Fruit fly (Drosophila melanogaster) whole organism, embryonic: ENCODE measurements around the gene CG32797.

ENCODE experiments used
- B-H1 ChIP-seq: fragments of 200-800 bp; sonication (Bioruptor generic); IDR thresholded peaks from 3 replicates; pipeline ENCODE4 v1.3.6; 2022; ENCODE audit warnings: missing biosample characterization, missing genetic modification characterization
- B-H2 ChIP-seq: fragments of 200-800 bp; sonication (Bioruptor generic); optimal IDR thresholded peaks from 2 replicates; lab custom pipeline; 2018; ENCODE audit warnings: missing biosample characterization, mild to moderate bottlenecking, missing genetic modification characterization
- Blimp-1 ChIP-seq: fragments of 200-800 bp; sonication (Bioruptor generic); optimal IDR thresholded peaks from 3 replicates; lab custom pipeline; 2018; ENCODE audit warnings: missing biosample characterization, missing genetic modification characterization, mild to moderate bottlenecking, moderate library complexity, missing genetic modification reagents
- CG10147 ChIP-seq: fragments of 200-800 bp; sonication (Bioruptor generic); optimal IDR thresholded peaks from 2 replicates; lab custom pipeline; 2019; ENCODE audit warnings: missing biosample characterization, mild to moderate bottlenecking, missing genetic modification characterization, moderate library complexity
- CG11560 ChIP-seq: fragments of 200-800 bp; sonication (Bioruptor generic); IDR thresholded peaks from 3 replicates; pipeline ENCODE4 v1.3.6; 2022; ENCODE audit warnings: missing biosample characterization, missing genetic modification characterization
- CG11723 ChIP-seq: fragments of 200-800 bp; sonication (Bioruptor generic); optimal IDR thresholded peaks from 2 replicates; lab custom pipeline; 2017; ENCODE audit warnings: missing biosample characterization, mild to moderate bottlenecking, missing genetic modification characterization
- CG12219 ChIP-seq: fragments of 200-800 bp; sonication (Bioruptor generic); optimal IDR thresholded peaks from 3 replicates; lab custom pipeline; 2018; ENCODE audit warnings: missing biosample characterization, mild to moderate bottlenecking, missing genetic modification characterization
- CG12236 ChIP-seq: fragments of 200-800 bp; sonication (Bioruptor generic); optimal IDR thresholded peaks from 2 replicates; lab custom pipeline; 2016; ENCODE audit warnings: missing biosample characterization, missing genetic modification characterization
- CG12299 ChIP-seq: fragments of 200-800 bp; sonication (Bioruptor generic); optimal IDR thresholded peaks from 2 replicates; lab custom pipeline; 2018; ENCODE audit warnings: missing biosample characterization, mild to moderate bottlenecking, missing genetic modification characterization
- CG14441 ChIP-seq: fragments of 200-800 bp; sonication (Bioruptor generic); IDR thresholded peaks from 2 replicates; pipeline ENCODE4 v1.3.6; 2022; ENCODE audit warnings: missing biosample characterization, missing genetic modification characterization
- CG15269 ChIP-seq: fragments of 200-800 bp; sonication (Bioruptor generic); optimal IDR thresholded peaks from 2 replicates; lab custom pipeline; 2018; ENCODE audit warnings: missing biosample characterization, mild to moderate bottlenecking, missing genetic modification characterization, moderate library complexity
- CG17361 ChIP-seq: fragments of 200-800 bp; sonication (Bioruptor generic); IDR thresholded peaks from 3 replicates; pipeline ENCODE4 v1.3.6; 2022; ENCODE audit warnings: missing biosample characterization, missing genetic modification characterization
- CG30020 ChIP-seq: fragments of 200-800 bp; optimal IDR thresholded peaks from 2 replicates; lab custom pipeline; 2019; ENCODE audit warnings: missing biosample characterization, mild to moderate bottlenecking, missing genetic modification characterization, moderate library complexity
- CG33213 ChIP-seq: fragments of 200-800 bp; sonication (Bioruptor generic); optimal IDR thresholded peaks from 3 replicates; lab custom pipeline; 2016; ENCODE audit warnings: missing biosample characterization, missing genetic modification characterization
- CG3407 ChIP-seq: fragments of 200-800 bp; sonication (Bioruptor generic); optimal IDR thresholded peaks from 2 replicates; lab custom pipeline; 2018; ENCODE audit warnings: missing biosample characterization, mild to moderate bottlenecking, missing genetic modification characterization
- CG4328 ChIP-seq: fragments of 200-800 bp; sonication (Bioruptor generic); optimal IDR thresholded peaks from 3 replicates; lab custom pipeline; 2017; ENCODE audit warnings: missing biosample characterization, missing genetic modification reagents, missing genetic modification characterization
- CG4617 ChIP-seq: fragments of 200-800 bp; sonication (Bioruptor generic); optimal IDR thresholded peaks from 3 replicates; lab custom pipeline; 2016; ENCODE audit warnings: missing biosample characterization, missing genetic modification characterization, borderline replicate concordance
- CG5245 ChIP-seq: fragments of 200-800 bp; sonication (Bioruptor generic); optimal IDR thresholded peaks from 3 replicates; lab custom pipeline; 2016; ENCODE audit warnings: missing biosample characterization, missing genetic modification characterization
- CG6175 ChIP-seq: fragments of 200-800 bp; sonication (Bioruptor generic); IDR thresholded peaks from 3 replicates; pipeline ENCODE4 v1.3.6; 2022; ENCODE audit warnings: missing biosample characterization, missing genetic modification characterization
- CG6272 ChIP-seq: fragments of 200-800 bp; sonication (Bioruptor generic); IDR thresholded peaks from 2 replicates; pipeline ENCODE4 v1.3.6; 2022; ENCODE audit warnings: missing biosample characterization, missing genetic modification characterization
- CG6813 ChIP-seq: fragments of 200-800 bp; sonication (Bioruptor generic); optimal IDR thresholded peaks from 2 replicates; lab custom pipeline; 2017; ENCODE audit warnings: missing biosample characterization, missing genetic modification characterization, mild to moderate bottlenecking, moderate library complexity, missing genetic modification reagents
- CG7839 ChIP-seq: fragments of 200-800 bp; sonication (Bioruptor generic); optimal IDR thresholded peaks from 3 replicates; lab custom pipeline; 2018; ENCODE audit warnings: missing biosample characterization, mild to moderate bottlenecking, missing genetic modification characterization, moderate library complexity
- CG8478 ChIP-seq: fragments of >200 bp; optimal IDR thresholded peaks from 2 replicates; lab custom pipeline; 2018
- CG8765 ChIP-seq: fragments of 200-800 bp; sonication (Bioruptor generic); IDR thresholded peaks from 2 replicates; pipeline ENCODE4 v1.3.6; 2022; ENCODE audit warnings: missing biosample characterization, missing genetic modification characterization
- CoRest ChIP-seq: fragments of 200-800 bp; sonication (Bioruptor generic); optimal IDR thresholded peaks from 3 replicates; lab custom pipeline; 2018; ENCODE audit warnings: missing biosample characterization, mild to moderate bottlenecking, missing genetic modification characterization, moderate library complexity
- D19A ChIP-seq: fragments of 200-800 bp; optimal IDR thresholded peaks from 3 replicates; lab custom pipeline; 2019; ENCODE audit warnings: missing biosample characterization, mild to moderate bottlenecking, missing genetic modification characterization, moderate library complexity
- Dref ChIP-seq: fragments of 200-800 bp; sonication (Bioruptor generic); IDR thresholded peaks from 2 replicates; pipeline ENCODE4 v1.3.6; 2022; ENCODE audit warnings: missing biosample characterization, missing genetic modification characterization
- Fer1 ChIP-seq: fragments of 200-800 bp; sonication (Bioruptor generic); optimal IDR thresholded peaks from 2 replicates; lab custom pipeline; 2017; ENCODE audit warnings: missing biosample characterization, mild to moderate bottlenecking, missing genetic modification characterization
- HLH4C ChIP-seq: fragments of 200-800 bp; sonication (Bioruptor generic); IDR thresholded peaks from 3 replicates; pipeline ENCODE4 v1.3.6; 2022; ENCODE audit warnings: missing biosample characterization, missing genetic modification characterization; ENCODE audit not compliant: partially characterized antibody
- Lim3 ChIP-seq: fragments of 200-800 bp; sonication (Bioruptor generic); IDR thresholded peaks from 2 replicates; pipeline ENCODE4 v1.3.6; 2022; ENCODE audit warnings: missing biosample characterization, missing genetic modification characterization
- Rx ChIP-seq: fragments of 200-800 bp; sonication (Bioruptor generic); IDR thresholded peaks from 2 replicates; pipeline ENCODE4 v1.3.6; 2022; ENCODE audit warnings: missing biosample characterization, missing genetic modification characterization
- ara ChIP-seq: fragments of 200-800 bp; sonication (Bioruptor generic); IDR thresholded peaks from 2 replicates; pipeline ENCODE4 v1.3.6; 2022; ENCODE audit warnings: missing biosample characterization, missing genetic modification characterization
- ash1 ChIP-seq: fragments of 200-800 bp; sonication (Bioruptor generic); optimal IDR thresholded peaks from 2 replicates; lab custom pipeline; 2018; ENCODE audit warnings: missing biosample characterization, mild to moderate bottlenecking, missing genetic modification characterization
- ato ChIP-seq: fragments of 200-800 bp; sonication (Bioruptor generic); IDR thresholded peaks from 2 replicates; pipeline ENCODE4 v1.3.6; 2022; ENCODE audit warnings: missing biosample characterization, missing genetic modification characterization; ENCODE audit not compliant: partially characterized antibody
- cg ChIP-seq: fragments of 200-800 bp; sonication (Bioruptor generic); optimal IDR thresholded peaks from 3 replicates; lab custom pipeline; 2019; ENCODE audit warnings: missing biosample characterization, mild to moderate bottlenecking, missing genetic modification characterization, moderate library complexity
- dm ChIP-seq: fragments of 200-800 bp; sonication (Bioruptor generic); optimal IDR thresholded peaks from 3 replicates; lab custom pipeline; 2016; ENCODE audit warnings: missing biosample characterization, missing genetic modification characterization
- exex ChIP-seq: fragments of 200-800 bp; sonication (Bioruptor generic); optimal IDR thresholded peaks from 4 replicates; lab custom pipeline; 2018; ENCODE audit warnings: missing biosample characterization, mild to moderate bottlenecking, missing genetic modification characterization, moderate library complexity
- fd64A ChIP-seq: fragments of 200-800 bp; sonication (Bioruptor generic); optimal IDR thresholded peaks from 3 replicates; lab custom pipeline; 2018; ENCODE audit warnings: missing biosample characterization, mild to moderate bottlenecking, missing genetic modification characterization
- ftz-f1 ChIP-seq: fragments of 200-800 bp; sonication (Bioruptor generic); optimal IDR thresholded peaks from 2 replicates; lab custom pipeline; 2016; ENCODE audit warnings: missing biosample characterization, missing genetic modification characterization
- jigr1 ChIP-seq: fragments of 200-800 bp; sonication (Bioruptor generic); IDR thresholded peaks from 3 replicates; pipeline ENCODE4 v1.3.6; 2022; ENCODE audit warnings: missing biosample characterization, missing genetic modification characterization
- kah ChIP-seq: fragments of 200-800 bp; sonication (Bioruptor generic); optimal IDR thresholded peaks from 2 replicates; lab custom pipeline; 2018; ENCODE audit warnings: missing biosample characterization, mild to moderate bottlenecking, missing genetic modification characterization
- nmo ChIP-seq: fragments of 200-800 bp; sonication (Bioruptor generic); optimal IDR thresholded peaks from 2 replicates; lab custom pipeline; 2018; ENCODE audit warnings: missing biosample characterization, mild to moderate bottlenecking, missing genetic modification characterization, moderate library complexity
- nom ChIP-seq: fragments of 200-800 bp; sonication (Bioruptor generic); optimal IDR thresholded peaks from 2 replicates; lab custom pipeline; 2017; ENCODE audit warnings: missing biosample characterization, missing genetic modification characterization, mild to moderate bottlenecking, moderate library complexity, missing genetic modification reagents
- otp ChIP-seq: fragments of 200-800 bp; sonication (Bioruptor generic); IDR thresholded peaks from 3 replicates; pipeline ENCODE4, ENCODE4 v1.3.6; 2022; ENCODE audit warnings: missing biosample characterization, missing genetic modification characterization
- peb ChIP-seq: fragments of 200-800 bp; sonication (Bioruptor generic); IDR thresholded peaks from 2 replicates; pipeline ENCODE4 v1.3.6; 2022; ENCODE audit warnings: missing biosample characterization, missing genetic modification characterization
- tap ChIP-seq: fragments of 200-800 bp; optimal IDR thresholded peaks from 3 replicates; lab custom pipeline; 2019; ENCODE audit warnings: missing biosample characterization, mild to moderate bottlenecking, missing genetic modification characterization, moderate library complexity
- tll ChIP-seq, 2 experiments: fragments of 200-800 bp in 1 of 2; fragments of >200 bp in 1 of 2; sonication (Bioruptor generic) in 1 of 2; optimal IDR thresholded peaks; 2 replicates each; lab custom pipeline; 2017 to 2019; ENCODE audit warnings: missing biosample characterization in 2 of 2, missing genetic modification characterization in 2 of 2, mild to moderate bottlenecking in 1 of 2, moderate library complexity in 1 of 2
- vfl ChIP-seq: fragments of 200-800 bp; sonication (Bioruptor generic); optimal IDR thresholded peaks from 2 replicates; lab custom pipeline; 2016; ENCODE audit warnings: missing biosample characterization, missing genetic modification characterization
- vvl ChIP-seq: fragments of 200-800 bp; sonication (Bioruptor generic); IDR thresholded peaks from 2 replicates; pipeline ENCODE4 v1.3.6; 2022; ENCODE audit warnings: missing biosample characterization, missing genetic modification characterization
- wdn ChIP-seq: fragments of 200-800 bp; sonication (Bioruptor generic); IDR thresholded peaks from 2 replicates; pipeline ENCODE4 v1.3.6; 2022; ENCODE audit warnings: missing biosample characterization, missing genetic modification characterization
- z ChIP-seq: fragments of 200-800 bp; sonication (Bioruptor generic); IDR thresholded peaks from 3 replicates; pipeline ENCODE4 v1.3.6; 2022; ENCODE audit warnings: missing biosample characterization, missing genetic modification characterization

The CG32797 gene

dm6 chrX:2468576-2468975 is 42.9 kb upstream of the CG32797 start (continued):
- TF ChIP-seq CG4328 (GFP tag; lab: Kevin White, UChicago), result no peak
- TF ChIP-seq dm (GFP tag; lab: Kevin White, UChicago), result peak; percentile 51
- TF ChIP-seq B-H1, result peak; percentile 38; the same call in 2 of the 3 replicates
- TF ChIP-seq B-H2 (GFP tag; lab: Kevin White, UChicago), result no peak
- no peak for TF ChIP-seq cg (GFP tag; lab: Kevin White, UChicago)
- peak; percentile 81 for TF ChIP-seq CG8765 (GFP tag; lab: Robert Waterston, UW)
- TF ChIP-seq CG11723 (GFP tag; lab: Kevin White, UChicago), result peak; percentile 51
- peak; percentile 61 for TF ChIP-seq D19A (tag; lab: Kevin White, UChicago)
- peak; percentile 31 for TF ChIP-seq CG12236 (GFP tag; lab: Kevin White, UChicago)
- no peak for TF ChIP-seq tll (GFP tag; optimal IDR thresholded peaks at IDR 0.05; lab: Kevin White, UChicago)
- TF ChIP-seq CG12299, result peak; percentile 27
- TF ChIP-seq CG6272 (GFP tag; lab: Robert Waterston, UW), result peak; percentile 68
- no peak for TF ChIP-seq CG6175
- no peak for TF ChIP-seq exex
- peak; percentile 80 for TF ChIP-seq CG7839 (tag; lab: Kevin White, UChicago)
- peak; percentile 82 for TF ChIP-seq Blimp-1 (GFP tag; lab: Kevin White, UChicago)
- no peak for TF ChIP-seq vfl (GFP tag; lab: Kevin White, UChicago)
- TF ChIP-seq nom (GFP tag; lab: Kevin White, UChicago), result peak; percentile 76
- peak; percentile 58 for TF ChIP-seq CG12219 (GFP tag; lab: Kevin White, UChicago)
- peak; percentile 35; the same call in 1 of the 3 replicates for TF ChIP-seq jigr1 (GFP tag; lab: Robert Waterston, UW)
- TF ChIP-seq Fer1, result no peak
- no peak for TF ChIP-seq CG4617 (GFP tag; lab: Kevin White, UChicago)
- TF ChIP-seq ara, result peak; percentile 89
- TF ChIP-seq CG8478, result no peak
- TF ChIP-seq Lim3, result no peak
- peak; percentile 83 for TF ChIP-seq otp (GFP tag; lab: Robert Waterston, UW)
- peak; percentile 68 for TF ChIP-seq Rx (GFP tag; lab: Robert Waterston, UW)
- peak; percentile 67 for TF ChIP-seq peb
- TF ChIP-seq vvl, result peak; percentile 86
- peak; percentile 39 for TF ChIP-seq tap (tag; lab: Kevin White, UChicago)
- peak; percentile 79 for TF ChIP-seq CG17361 (GFP tag; lab: Robert Waterston, UW)
- peak; percentile 88 for TF ChIP-seq CG5245 (GFP tag; lab: Kevin White, UChicago)
- peak; percentile 29; the same call in 1 of the 3 replicates for TF ChIP-seq CG11560 (tag; lab: Robert Waterston, UW)
- peak; percentile 49 for TF ChIP-seq CG15269 (tag; lab: Kevin White, UChicago)
- TF ChIP-seq fd64A (GFP tag; lab: Kevin White, UChicago), result peak; percentile 46
- peak; percentile 65; the same call in 1 of the 3 replicates for TF ChIP-seq z (GFP tag; lab: Robert Waterston, UW)
- TF ChIP-seq CG3407 (GFP tag; lab: Kevin White, UChicago), result peak; percentile 58
- TF ChIP-seq wdn (GFP tag; lab: Robert Waterston, UW), result no peak
- peak; percentile 52 for TF ChIP-seq CG33213 (GFP tag; lab: Kevin White, UChicago)
- TF ChIP-seq ash1 (GFP tag; lab: Kevin White, UChicago), result no peak
- TF ChIP-seq CG14441, result peak; percentile 60
- TF ChIP-seq ato (GFP tag; lab: Robert Waterston, UW), result no peak
- no peak for TF ChIP-seq Dref (GFP tag; lab: Robert Waterston, UW)
- peak; percentile 2 for TF ChIP-seq CG30020 (tag; lab: Kevin White, UChicago)
- peak; percentile 72 for TF ChIP-seq CoRest (tag; lab: Kevin White, UChicago)
- TF ChIP-seq CG6813, result peak; percentile 67
- TF ChIP-seq HLH4C (GFP tag; lab: Robert Waterston, UW), result no peak
- peak; percentile 25 for TF ChIP-seq kah
- TF ChIP-seq CG10147 (GFP tag; lab: Kevin White, UChicago), result no peak
- TF ChIP-seq ftz-f1 (GFP tag; lab: Kevin White, UChicago), result no peak
- TF ChIP-seq nmo (GFP tag; lab: Kevin White, UChicago), result peak; percentile 82
